Fruit fly (Drosophila melanogaster): ENCODE measurements around the gene Prx6a.
A peak's percentile ranks its signal among the peaks of the same experiment; 100 is the strongest.

The Prx6a gene

dm6 chr2L:2897024-2897549, 19.1 kb upstream of the Prx6a start (continued):
- peak; percentile 83 for TF ChIP-seq pb (GFP tag; optimal IDR thresholded peaks at IDR 0.05)

- TF ChIP-seq usp (GFP tag; optimal IDR thresholded peaks at IDR 0.05) (no peak), CG7987 (GFP tag; optimal IDR thresholded peaks at IDR 0.05) (no peak), NK7.1 (GFP tag; optimal IDR thresholded peaks at IDR 0.05) (no peak), Trl (optimal IDR thresholded peaks at IDR 0.05) (no peak), Trl (GFP tag; optimal IDR thresholded peaks at IDR 0.05) (no peak), H2.0 (GFP tag; IDR thresholded peaks at IDR 0.05) (no peak), cas (GFP tag; IDR thresholded peaks at IDR 0.05) (no peak), Deaf1 (tag; optimal IDR thresholded peaks at IDR 0.05) (peak; percentile 13), CG13296 (GFP tag; optimal IDR thresholded peaks at IDR 0.05) (no peak), crp (GFP tag; optimal IDR thresholded peaks at IDR 0.05) (no peak), CG12155 (GFP tag; optimal IDR thresholded peaks at IDR 0.05) (no peak), abd-A (tag; optimal IDR thresholded peaks at IDR 0.05) (peak; percentile 56), CG9876 (GFP tag; optimal IDR thresholded peaks at IDR 0.05) (no peak), CG5245 (GFP tag; optimal IDR thresholded peaks at IDR 0.05) (no peak), wdn (GFP tag; IDR thresholded peaks at IDR 0.05) (no peak), fu2 (GFP tag; optimal IDR thresholded peaks at IDR 0.05) (no peak), zfh2 (GFP tag; optimal IDR thresholded peaks at IDR 0.05) (no peak), CG3065 (GFP tag; optimal IDR thresholded peaks at IDR 0.05) (no peak), Dek (tag; optimal IDR thresholded peaks at IDR 0.05) (no peak), E2f2 (GFP tag; IDR thresholded peaks at IDR 0.05) (no peak), Fer2 (tag; optimal IDR thresholded peaks at IDR 0.05) (no peak), CG4282 (GFP tag; optimal IDR thresholded peaks at IDR 0.05) (no peak), Kr (GFP tag; optimal IDR thresholded peaks at IDR 0.05) (no peak), CG6683 (GFP tag; optimal IDR thresholded peaks at IDR 0.05) (no peak), Atf-2 (GFP tag; optimal IDR thresholded peaks at IDR 0.05) (no peak), p53 (GFP tag; optimal IDR thresholded peaks at IDR 0.05) (no peak), pros (GFP tag; optimal IDR thresholded peaks at IDR 0.05) (peak; percentile 18), CG11247 (GFP tag; IDR thresholded peaks at IDR 0.05) (no peak), CG6689 (GFP tag; IDR thresholded peaks at IDR 0.05) (no peak), sens (GFP tag) (peak; percentile 56), CG12299 (tag; optimal IDR thresholded peaks at IDR 0.05) (no peak), NFAT (GFP tag; IDR thresholded peaks at IDR 0.05) (no peak), Hey (tag; optimal IDR thresholded peaks at IDR 0.05) (peak; percentile 14), CG31224 (GFP tag; IDR thresholded peaks at IDR 0.05) (no peak), kah (GFP tag; optimal IDR thresholded peaks at IDR 0.05) (no peak), slou (GFP tag; optimal IDR thresholded peaks at IDR 0.05) (no peak), CG2875 (GFP tag; optimal IDR thresholded peaks at IDR 0.05) (no peak)
Observed at dm6 chr2L:2894356-2894755, 16.3 kb upstream of the Prx6a start.

dm6 chr2L:2891200-2891599, 13.2 kb upstream of the Prx6a start:
- TF ChIP-seq tna (GFP tag; IDR thresholded peaks at IDR 0.05; ENCODE audit: partially characterized antibody): no peak
- TF ChIP-seq Dad (GFP tag; optimal IDR thresholded peaks at IDR 0.05): no peak
- TF ChIP-seq wor (GFP tag; IDR thresholded peaks at IDR 0.05): no peak
- TF ChIP-seq fd64A (GFP tag; optimal IDR thresholded peaks at IDR 0.05): no peak
- peak; percentile 19 for TF ChIP-seq Med (GFP tag)
- TF ChIP-seq gem (tag; optimal IDR thresholded peaks at IDR 0.05): no peak
- 0 out of 3 replicates have a peak, but pooled peaks have one; percentile 39 for TF ChIP-seq ci (GFP tag; IDR thresholded peaks at IDR 0.05)
- no peak for TF ChIP-seq sqz (GFP tag; optimal IDR thresholded peaks at IDR 0.05)
- 0 out of 2 replicates have a peak, but pooled peaks have one; percentile 12 for TF ChIP-seq CG4360 (GFP tag; IDR thresholded peaks at IDR 0.05)
- peak; percentile 60 for TF ChIP-seq CG5180 (GFP tag; optimal IDR thresholded peaks at IDR 0.05)
- no peak for TF ChIP-seq ara (GFP tag; IDR thresholded peaks at IDR 0.05)
- 0 out of 2 replicates have a peak, but pooled peaks have one; percentile 23 for TF ChIP-seq chm (GFP tag; IDR thresholded peaks at IDR 0.05)
- no peak for TF ChIP-seq vfl (GFP tag; optimal IDR thresholded peaks at IDR 0.05)
- no peak for TF ChIP-seq inv (GFP tag; IDR thresholded peaks at IDR 0.05; ENCODE audit: partially characterized antibody)
- TF ChIP-seq Fer1 (GFP tag; optimal IDR thresholded peaks at IDR 0.05): no peak
- TF ChIP-seq CG2875 (GFP tag; optimal IDR thresholded peaks at IDR 0.05): no peak
